Fruit fly (Drosophila melanogaster) whole organism, embryonic: ENCODE results near the gene CG7906.

Experiments
- Neu2 ChIP-seq: fragments of 200-800 bp; sonication (Bioruptor generic); optimal IDR thresholded peaks from 3 replicates; lab custom pipeline; 2016; ENCODE audit warnings: missing biosample characterization, missing genetic modification characterization, borderline replicate concordance
- insv ChIP-seq, 2 experiments: fragments of 200-800 bp; sonication (Bioruptor generic); optimal IDR thresholded peaks; 3 replicates each; lab custom pipeline; 2016 to 2018; ENCODE audit warnings: missing biosample characterization in 2 of 2, missing genetic modification characterization in 2 of 2
- zen ChIP-seq: fragments of 200-800 bp; sonication (Bioruptor generic); optimal IDR thresholded peaks from 3 replicates; lab custom pipeline; 2018; ENCODE audit warnings: missing biosample characterization, mild to moderate bottlenecking, missing genetic modification characterization, moderate library complexity

dm6 chr3L:14195714-14196113, 40.7 kb upstream of the CG7906 start:
- TF ChIP-seq Neu2 (GFP tag; lab: Kevin White, UChicago), result no peak
- TF ChIP-seq zen (tag; lab: Kevin White, UChicago), result no peak
- peak in 1 of 2 experiments; percentile 10 for TF ChIP-seq insv (GFP tag; optimal IDR thresholded peaks at IDR 0.05; lab: Kevin White, UChicago)
